Worm (Caenorhabditis elegans) whole organism, late embryonic: ENCODE measurements around the gene Y39H10B.2.

Experiments used
- C08G9.2 ChIP-seq: sonication (generic microtip); optimal IDR thresholded peaks from 2 replicates; lab custom pipeline; 2016; ENCODE audit warnings: mild to moderate bottlenecking, missing genetic modification characterization, moderate library complexity, missing compliant biosample characterization
- C38D4.7 ChIP-seq: fragments of 200-800 bp; sonication (Bioruptor generic); optimal IDR thresholded peaks from 2 replicates; lab custom pipeline; 2018; ENCODE audit warnings: mild to moderate bottlenecking, missing genetic modification characterization, moderate library complexity, missing compliant biosample characterization
- K02D7.2 ChIP-seq: sonication (generic microtip); optimal IDR thresholded peaks from 2 replicates; lab custom pipeline; 2017; ENCODE audit warnings: mild to moderate bottlenecking, missing genetic modification characterization, missing compliant biosample characterization
- K09A11.1 ChIP-seq: sonication (generic microtip); optimal IDR thresholded peaks from 2 replicates; lab custom pipeline; 2017; ENCODE audit warnings: antibody characterized with exemption, mild to moderate bottlenecking, missing genetic modification characterization, missing compliant biosample characterization; ENCODE audit not compliant: insufficient read depth
- T23F11.4 ChIP-seq: fragments of 200-800 bp; sonication (Bioruptor generic); optimal IDR thresholded peaks from 2 replicates; lab custom pipeline; 2018; ENCODE audit warnings: mild to moderate bottlenecking, missing genetic modification characterization, missing compliant biosample characterization
- ama-1 ChIP-seq: fragments of 150-350 bp; optimal IDR thresholded peaks from 2 replicates; lab custom pipeline; 2014
- ceh-19 ChIP-seq: fragments of 200-800 bp; sonication (Bioruptor generic); optimal IDR thresholded peaks from 2 replicates; lab custom pipeline; 2018; ENCODE audit warnings: mild to moderate bottlenecking, missing genetic modification characterization, missing compliant biosample characterization
- ceh-22 ChIP-seq: sonication (generic microtip); optimal IDR thresholded peaks from 2 replicates; lab custom pipeline; 2017; ENCODE audit warnings: missing biosample characterization, missing genetic modification characterization
- ceh-45 ChIP-seq: fragments of 200-800 bp; sonication (Bioruptor generic); IDR thresholded peaks from 2 replicates; pipeline ENCODE4 v1.3.6; 2022; ENCODE audit warnings: missing genetic modification reagents, missing genetic modification characterization, missing compliant biosample characterization
- ceh-48 ChIP-seq: sonication (generic microtip); optimal IDR thresholded peaks from 2 replicates; lab custom pipeline; 2016; ENCODE audit warnings: missing genetic modification characterization, inconsistent platforms, missing compliant biosample characterization
- dmd-4 ChIP-seq: sonication (generic microtip); optimal IDR thresholded peaks from 2 replicates; lab custom pipeline; 2016; ENCODE audit warnings: borderline replicate concordance, missing genetic modification characterization, missing compliant biosample characterization
- elt-2 ChIP-seq: sonication (generic microtip); optimal IDR thresholded peaks from 2 replicates; lab custom pipeline; 2016; ENCODE audit warnings: missing genetic modification reagents, missing genetic modification characterization, missing compliant biosample characterization
- elt-4 ChIP-seq: sonication (generic microtip); optimal IDR thresholded peaks from 2 replicates; lab custom pipeline; 2016; ENCODE audit warnings: missing genetic modification characterization, missing compliant biosample characterization
- fax-1 ChIP-seq: sonication (generic microtip); optimal IDR thresholded peaks from 2 replicates; lab custom pipeline; 2016; ENCODE audit warnings: missing genotype, missing genetic modification characterization, missing compliant biosample characterization
- fkh-10 ChIP-seq: fragments of 150-350 bp; optimal IDR thresholded peaks from 2 replicates; lab custom pipeline; 2014; ENCODE audit warnings: missing biosample characterization, missing genetic modification reagents, missing genetic modification characterization
- hlh-30 ChIP-seq: sonication (generic microtip); optimal IDR thresholded peaks from 2 replicates; lab custom pipeline; 2017; ENCODE audit warnings: antibody characterized with exemption, missing genetic modification characterization, missing compliant biosample characterization; ENCODE audit not compliant: insufficient read depth
- madf-2 ChIP-seq: sonication (generic microtip); optimal IDR thresholded peaks from 2 replicates; lab custom pipeline; 2017; ENCODE audit warnings: missing genetic modification characterization, missing compliant biosample characterization
- nfya-1 ChIP-seq: sonication (generic microtip); optimal IDR thresholded peaks from 2 replicates; lab custom pipeline; 2017; ENCODE audit warnings: missing genetic modification characterization, mild to moderate bottlenecking, missing compliant biosample characterization, antibody characterized with exemption, moderate library complexity
- nhr-11 ChIP-seq: fragments of 150-350 bp; optimal IDR thresholded peaks from 2 replicates; lab custom pipeline; 2014; ENCODE audit warnings: missing biosample characterization, missing genetic modification characterization
- npax-4 ChIP-seq: sonication (generic microtip); optimal IDR thresholded peaks from 2 replicates; lab custom pipeline; 2016; ENCODE audit warnings: missing genetic modification characterization, missing compliant biosample characterization
- pag-3 ChIP-seq: sonication (generic microtip); optimal IDR thresholded peaks from 2 replicates; lab custom pipeline; 2016; ENCODE audit warnings: missing compliant biosample characterization, missing genetic modification characterization, borderline replicate concordance
- pax-1 ChIP-seq: fragments of 150-350 bp; optimal IDR thresholded peaks from 2 replicates; lab custom pipeline; 2014; ENCODE audit warnings: missing biosample characterization, missing genetic modification characterization
- pha-4 ChIP-seq: fragments of 150-350 bp; optimal IDR thresholded peaks from 2 replicates; lab custom pipeline; 2018; ENCODE audit warnings: missing biosample characterization, missing genetic modification reagents, missing genetic modification characterization
- pqm-1 ChIP-seq: sonication (generic microtip); optimal IDR thresholded peaks from 2 replicates; lab custom pipeline; 2016; ENCODE audit warnings: missing genetic modification characterization, missing compliant biosample characterization
- pros-1 ChIP-seq: fragments of 150-350 bp; optimal IDR thresholded peaks from 2 replicates; lab custom pipeline; 2014; ENCODE audit warnings: missing biosample characterization, missing genetic modification reagents, missing genetic modification characterization
- ref-2 ChIP-seq: sonication (generic microtip); optimal IDR thresholded peaks from 2 replicates; lab custom pipeline; 2016; ENCODE audit warnings: missing genetic modification characterization, missing compliant biosample characterization
- rnt-1 ChIP-seq: sonication (generic microtip); optimal IDR thresholded peaks from 2 replicates; lab custom pipeline; 2016; ENCODE audit warnings: missing genetic modification characterization, missing compliant biosample characterization
- sdc-2 ChIP-seq: sonication (generic microtip); optimal IDR thresholded peaks from 2 replicates; lab custom pipeline; 2016; ENCODE audit warnings: missing genotype, missing genetic modification characterization, missing compliant biosample characterization
- sox-4 ChIP-seq: sonication (generic microtip); optimal IDR thresholded peaks from 2 replicates; lab custom pipeline; 2017; ENCODE audit warnings: mild to moderate bottlenecking, missing genetic modification characterization, inconsistent platforms, missing compliant biosample characterization
- syd-9 ChIP-seq: sonication (generic microtip); optimal IDR thresholded peaks from 2 replicates; lab custom pipeline; 2016; ENCODE audit warnings: mild to moderate bottlenecking, missing genetic modification characterization, moderate library complexity, missing compliant biosample characterization
- unc-42 ChIP-seq: sonication (generic microtip); optimal IDR thresholded peaks from 2 replicates; lab custom pipeline; 2016; ENCODE audit warnings: missing genotype, missing genetic modification characterization, missing compliant biosample characterization
- unc-55 ChIP-seq: sonication (generic microtip); optimal IDR thresholded peaks from 2 replicates; lab custom pipeline; 2017; ENCODE audit warnings: missing biosample characterization, missing genetic modification reagents, missing genetic modification characterization
- unc-86 ChIP-seq: sonication (generic microtip); optimal IDR thresholded peaks from 2 replicates; lab custom pipeline; 2016; ENCODE audit warnings: missing genetic modification characterization, missing compliant biosample characterization
- zip-5 ChIP-seq: sonication (generic microtip); optimal IDR thresholded peaks from 2 replicates; lab custom pipeline; 2016; ENCODE audit warnings: missing genetic modification characterization, missing compliant biosample characterization
- ztf-16 ChIP-seq: sonication (generic microtip); optimal IDR thresholded peaks from 2 replicates; lab custom pipeline; 2017; ENCODE audit warnings: missing genetic modification characterization, missing compliant biosample characterization

The Y39H10B.2 gene

DNA sequence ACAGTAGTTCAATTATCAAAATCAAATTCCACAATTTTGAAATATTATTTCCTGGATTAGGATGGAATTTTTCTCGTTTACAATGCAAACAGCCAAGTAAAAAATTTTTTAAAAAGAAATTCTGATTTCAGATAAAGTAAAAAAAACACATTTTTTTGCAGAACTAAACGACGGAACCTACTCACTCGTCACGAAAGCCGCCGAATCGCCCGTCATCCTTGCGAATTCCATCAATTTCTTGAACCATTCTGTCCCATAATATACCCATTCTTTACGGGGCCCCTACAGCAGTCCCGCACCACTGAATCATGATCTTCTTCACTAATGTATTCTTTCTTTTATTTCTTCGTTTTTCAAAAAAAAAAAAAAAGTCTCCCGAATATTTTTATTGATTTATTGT, 43.6 kb downstream of the Y39H10B.2 start:
- no peak for TF ChIP-seq pros-1 (tag; lab: Kevin White, UChicago)
- no peak for TF ChIP-seq nhr-11 (tag; lab: Kevin White, UChicago)
- TF ChIP-seq sox-4 = no peak
- no peak for TF ChIP-seq unc-86
- TF ChIP-seq fkh-10 (GFP tag; lab: Kevin White, UChicago) = no peak
- TF ChIP-seq npax-4 (tag; lab: Kevin White, UChicago) = no peak
- TF ChIP-seq sdc-2 = no peak
- TF ChIP-seq pqm-1 (tag; lab: Kevin White, UChicago) = no peak
- TF ChIP-seq elt-4 = no peak
- no peak for TF ChIP-seq dmd-4 (tag; lab: Kevin White, UChicago)
- TF ChIP-seq T23F11.4 (GFP tag; lab: Kevin White, UChicago) = no peak
- no peak for TF ChIP-seq unc-42 (tag; lab: Kevin White, UChicago)
- TF ChIP-seq rnt-1 = no peak
- no peak for TF ChIP-seq fax-1 (tag; lab: Kevin White, UChicago)
- TF ChIP-seq ceh-22 (tag; lab: Kevin White, UChicago) = no peak
- TF ChIP-seq ztf-16 = no peak
- TF ChIP-seq ama-1 (lab: Kevin White, UChicago) = no peak
- TF ChIP-seq syd-9 (tag; lab: Kevin White, UChicago) = no peak
- TF ChIP-seq C38D4.7 = no peak
- TF ChIP-seq elt-2 (tag; lab: Kevin White, UChicago) = no peak

DNA sequence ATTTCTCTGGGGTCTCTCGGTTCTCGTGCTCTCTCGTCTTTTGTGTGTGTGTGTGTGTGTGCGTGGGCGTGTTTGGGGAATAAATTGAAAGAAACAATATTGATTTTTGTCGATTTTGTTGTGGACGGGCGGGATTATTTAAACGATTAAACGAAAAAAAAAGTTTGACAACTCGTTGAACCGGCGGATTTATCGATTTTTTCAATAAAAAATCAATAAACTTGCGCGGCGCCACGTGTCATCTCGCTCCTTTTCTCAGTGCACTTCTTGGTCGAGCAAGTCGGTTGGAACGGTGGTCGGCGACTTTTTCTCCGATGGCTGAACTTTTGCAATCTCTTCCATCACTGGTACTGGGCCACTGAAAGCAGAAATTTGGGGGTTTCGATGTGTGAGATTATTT, 44.4 kb downstream of the Y39H10B.2 start:
- peak; percentile 31 for TF ChIP-seq ceh-48 (tag; lab: Kevin White, UChicago)
- TF ChIP-seq zip-5 (tag; lab: Kevin White, UChicago) = no peak

- no peak for TF ChIP-seq madf-2
- TF ChIP-seq rnt-1 = no peak
- no peak for TF ChIP-seq pha-4 (tag; lab: Kevin White, UChicago)
- TF ChIP-seq dmd-4 (tag; lab: Kevin White, UChicago) = no peak
- no peak for TF ChIP-seq C08G9.2
- TF ChIP-seq pag-3 (tag; lab: Kevin White, UChicago) = no peak
Observed at ce11 chrV:3714750-3715149, 46.2 kb downstream of the Y39H10B.2 start.

DNA sequence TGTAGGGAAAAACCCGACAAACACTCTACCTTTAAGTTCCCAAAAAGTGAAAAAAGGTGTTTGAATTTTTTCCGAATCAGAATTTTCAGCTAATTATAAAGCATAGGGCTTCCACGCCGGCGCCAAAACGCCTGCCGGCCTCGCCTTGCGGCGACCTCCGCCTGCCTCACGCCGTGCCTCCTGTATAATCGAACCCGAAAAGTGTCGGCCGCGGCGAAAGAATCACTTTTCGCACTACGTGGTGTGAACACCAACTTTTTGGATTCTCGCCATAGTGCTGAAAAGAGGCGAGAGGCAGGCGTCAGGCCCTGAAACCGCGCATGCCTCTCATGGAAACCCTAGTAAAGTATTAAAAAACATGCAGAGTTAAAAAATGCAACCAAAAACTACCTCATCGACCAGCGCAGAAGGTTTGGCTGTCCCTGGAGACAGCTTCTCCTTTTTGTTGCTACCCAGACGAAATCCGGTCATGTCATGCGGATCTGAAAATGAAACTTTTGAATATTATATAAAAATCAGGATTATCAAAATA, 47.0 kb downstream of the Y39H10B.2 start, which contains the start of gene nrsn-1:
Gene nrsn-1 (minus strand): TSS at position 482 of the 532 bp plus-strand sequence.
- TF ChIP-seq elt-2 (tag; lab: Kevin White, UChicago) (no peak), unc-86 (no peak), pqm-1 (tag; lab: Kevin White, UChicago) (no peak), hlh-30 (tag; lab: Kevin White, UChicago) (no peak), K09A11.1 (tag; lab: Kevin White, UChicago) (no peak), unc-55 (GFP tag; lab: Kevin White, UChicago) (no peak), ceh-19 (no peak), K02D7.2 (no peak), ceh-45 (GFP tag; lab: Robert Waterston, UW) (no peak), nfya-1 (tag; lab: Kevin White, UChicago) (no peak), unc-42 (tag; lab: Kevin White, UChicago) (no peak), pax-1 (no peak), npax-4 (tag; lab: Kevin White, UChicago) (no peak)

ce11 chrV:3716279-3716887, 47.8 kb downstream of the Y39H10B.2 start:
- TF ChIP-seq ref-2 (tag; lab: Kevin White, UChicago) = no peak
- peak; percentile 35 for TF ChIP-seq unc-42 (tag; lab: Kevin White, UChicago)
